Fruit fly (Drosophila melanogaster) whole organism, embryonic: Measurements from ENCODE around the gene osi.

ENCODE experiments used
- Antp ChIP-seq: fragments of 200-800 bp; sonication (Bioruptor generic); optimal IDR thresholded peaks from 3 replicates; lab custom pipeline; 2016; ENCODE audit warnings: missing biosample characterization, missing genetic modification characterization
- Awh ChIP-seq: fragments of 200-800 bp; sonication (Bioruptor generic); IDR thresholded peaks from 2 replicates; pipeline ENCODE4, ENCODE4 v1.3.6; 2022; ENCODE audit warnings: missing biosample characterization, missing genetic modification characterization
- B-H2 ChIP-seq: fragments of 200-800 bp; sonication (Bioruptor generic); optimal IDR thresholded peaks from 2 replicates; lab custom pipeline; 2018; ENCODE audit warnings: missing biosample characterization, mild to moderate bottlenecking, missing genetic modification characterization
- Blimp-1 ChIP-seq: fragments of 200-800 bp; sonication (Bioruptor generic); optimal IDR thresholded peaks from 3 replicates; lab custom pipeline; 2018; ENCODE audit warnings: missing biosample characterization, missing genetic modification characterization, mild to moderate bottlenecking, moderate library complexity, missing genetic modification reagents
- CG10543 ChIP-seq: fragments of 200-800 bp; sonication (Bioruptor generic); optimal IDR thresholded peaks from 3 replicates; lab custom pipeline; 2017; ENCODE audit warnings: missing biosample characterization, mild to moderate bottlenecking, missing genetic modification characterization, moderate library complexity
- CG10979 ChIP-seq: fragments of 200-800 bp; sonication (Bioruptor generic); optimal IDR thresholded peaks from 2 replicates; lab custom pipeline; 2018; ENCODE audit warnings: missing biosample characterization, mild to moderate bottlenecking, missing genetic modification characterization, moderate library complexity
- CG11093 ChIP-seq: fragments of 200-800 bp; sonication (Bioruptor generic); IDR thresholded peaks from 3 replicates; pipeline ENCODE4 v1.3.6; 2022; ENCODE audit warnings: missing biosample characterization, missing genetic modification characterization
- CG11398 ChIP-seq: fragments of 200-800 bp; sonication (Bioruptor generic); optimal IDR thresholded peaks from 2 replicates; lab custom pipeline; 2016; ENCODE audit warnings: missing biosample characterization, missing genetic modification characterization
- CG11695 ChIP-seq: fragments of 200-800 bp; sonication (Bioruptor generic); IDR thresholded peaks from 3 replicates; pipeline ENCODE4 v1.3.6; 2022; ENCODE audit warnings: missing biosample characterization, missing genetic modification characterization
- CG11723 ChIP-seq: fragments of 200-800 bp; sonication (Bioruptor generic); optimal IDR thresholded peaks from 2 replicates; lab custom pipeline; 2017; ENCODE audit warnings: missing biosample characterization, mild to moderate bottlenecking, missing genetic modification characterization
- CG12744 ChIP-seq: fragments of 200-800 bp; sonication (Bioruptor generic); optimal IDR thresholded peaks from 2 replicates; lab custom pipeline; 2016; ENCODE audit warnings: missing biosample characterization, missing genetic modification characterization
- CG14860 ChIP-seq: fragments of 200-800 bp; sonication (Bioruptor generic); IDR thresholded peaks from 3 replicates; pipeline ENCODE4 v1.3.6; 2022; ENCODE audit warnings: missing biosample characterization, missing genetic modification characterization; ENCODE audit not compliant: partially characterized antibody
- CG15011 ChIP-seq: fragments of 200-800 bp; sonication (Bioruptor generic); optimal IDR thresholded peaks from 3 replicates; lab custom pipeline; 2018; ENCODE audit warnings: missing biosample characterization, mild to moderate bottlenecking, missing genetic modification characterization
- CG1529 ChIP-seq: fragments of 200-800 bp; sonication (Bioruptor generic); optimal IDR thresholded peaks from 3 replicates; lab custom pipeline; 2018; ENCODE audit warnings: missing biosample characterization, missing genetic modification characterization
- CG1792 ChIP-seq: fragments of 200-800 bp; sonication (Bioruptor generic); optimal IDR thresholded peaks from 2 replicates; lab custom pipeline; 2016; ENCODE audit warnings: missing biosample characterization, missing genetic modification characterization
- CG30020 ChIP-seq: fragments of 200-800 bp; optimal IDR thresholded peaks from 2 replicates; lab custom pipeline; 2019; ENCODE audit warnings: missing biosample characterization, mild to moderate bottlenecking, missing genetic modification characterization, moderate library complexity
- CG31365 ChIP-seq: fragments of 200-800 bp; sonication (Bioruptor generic); optimal IDR thresholded peaks from 2 replicates; lab custom pipeline; 2018; ENCODE audit warnings: missing biosample characterization, mild to moderate bottlenecking, missing genetic modification characterization
- CG34422 ChIP-seq: fragments of 200-800 bp; sonication (Bioruptor generic); IDR thresholded peaks from 3 replicates; pipeline ENCODE4 v1.3.6; 2022; ENCODE audit warnings: missing biosample characterization, missing genetic modification characterization
- CG3726 ChIP-seq: fragments of 200-800 bp; sonication (Bioruptor generic); IDR thresholded peaks from 3 replicates; pipeline ENCODE4, ENCODE4 v1.3.6; 2022; ENCODE audit warnings: missing biosample characterization, missing genetic modification characterization
- CrebB ChIP-seq: fragments of 200-800 bp; sonication (Bioruptor generic); optimal IDR thresholded peaks from 3 replicates; lab custom pipeline; 2018; ENCODE audit warnings: missing biosample characterization, mild to moderate bottlenecking, missing genetic modification characterization
- Dek ChIP-seq: fragments of 200-800 bp; sonication (Bioruptor generic); optimal IDR thresholded peaks from 3 replicates; lab custom pipeline; 2019; ENCODE audit warnings: missing biosample characterization, mild to moderate bottlenecking, missing genetic modification characterization, moderate library complexity
- Dll ChIP-seq: fragments of 200-800 bp; sonication (Bioruptor generic); IDR thresholded peaks from 4 replicates; pipeline ENCODE4 v1.3.6; 2022; ENCODE audit warnings: missing biosample characterization, missing genetic modification characterization; ENCODE audit not compliant: partially characterized antibody
- E2f2 ChIP-seq: fragments of 200-800 bp; sonication (Bioruptor generic); IDR thresholded peaks from 2 replicates; pipeline ENCODE4 v1.3.6; 2022; ENCODE audit warnings: missing biosample characterization, missing genetic modification characterization
- Gsc ChIP-seq: fragments of 200-800 bp; sonication (Bioruptor generic); IDR thresholded peaks from 2 replicates; pipeline ENCODE4 v1.3.6; 2022; ENCODE audit warnings: missing biosample characterization, missing genetic modification characterization
- H15 ChIP-seq: fragments of 200-800 bp; sonication (Bioruptor generic); IDR thresholded peaks from 3 replicates; pipeline ENCODE4 v1.3.6; 2022; ENCODE audit warnings: missing biosample characterization, missing genetic modification characterization
- HLH3B ChIP-seq: fragments of 200-800 bp; sonication (Bioruptor generic); IDR thresholded peaks from 2 replicates; pipeline ENCODE4 v1.3.6; 2022; ENCODE audit warnings: missing biosample characterization, missing genetic modification characterization
- Nf-YA ChIP-seq: fragments of 200-800 bp; sonication (Bioruptor generic); IDR thresholded peaks from 2 replicates; pipeline ENCODE4 v1.3.6; 2022; ENCODE audit warnings: missing biosample characterization, missing genetic modification characterization
- Nf-YB ChIP-seq: fragments of 200-800 bp; sonication (Bioruptor generic); optimal IDR thresholded peaks from 3 replicates; lab custom pipeline; 2019; ENCODE audit warnings: missing biosample characterization, mild to moderate bottlenecking, missing genetic modification characterization, moderate library complexity
- NfI ChIP-seq: fragments of 200-800 bp; sonication (Bioruptor generic); optimal IDR thresholded peaks from 3 replicates; lab custom pipeline; 2018; ENCODE audit warnings: missing biosample characterization, mild to moderate bottlenecking, missing genetic modification characterization, moderate library complexity
- Opbp ChIP-seq: fragments of 200-800 bp; sonication (Bioruptor generic); IDR thresholded peaks from 3 replicates; pipeline ENCODE4 v1.3.6; 2022; ENCODE audit warnings: missing biosample characterization, missing genetic modification characterization; ENCODE audit not compliant: partially characterized antibody
- Poxn ChIP-seq: fragments of 200-800 bp; sonication (Bioruptor generic); IDR thresholded peaks from 2 replicates; pipeline ENCODE4 v1.3.6; 2022; ENCODE audit warnings: missing biosample characterization, missing genetic modification characterization
- Spps ChIP-seq: fragments of 200-800 bp; sonication (Bioruptor generic); optimal IDR thresholded peaks from 2 replicates; lab custom pipeline; 2018; ENCODE audit warnings: missing biosample characterization, mild to moderate bottlenecking, missing genetic modification characterization
- ab ChIP-seq: fragments of 200-800 bp; sonication (Bioruptor generic); optimal IDR thresholded peaks from 2 replicates; lab custom pipeline; 2016; ENCODE audit warnings: missing biosample characterization, missing genetic modification characterization
- da ChIP-seq: fragments of 200-800 bp; sonication (Bioruptor generic); optimal IDR thresholded peaks from 2 replicates; lab custom pipeline; 2016; ENCODE audit warnings: missing biosample characterization, missing genetic modification characterization
- dm ChIP-seq: fragments of 200-800 bp; sonication (Bioruptor generic); optimal IDR thresholded peaks from 3 replicates; lab custom pipeline; 2016; ENCODE audit warnings: missing biosample characterization, missing genetic modification characterization
- ewg ChIP-seq: fragments of 200-800 bp; sonication (Bioruptor generic); optimal IDR thresholded peaks from 3 replicates; lab custom pipeline; 2017; ENCODE audit warnings: mild to moderate bottlenecking, missing biosample characterization, missing genetic modification reagents, missing genetic modification characterization
- exex ChIP-seq: fragments of 200-800 bp; sonication (Bioruptor generic); optimal IDR thresholded peaks from 4 replicates; lab custom pipeline; 2018; ENCODE audit warnings: missing biosample characterization, mild to moderate bottlenecking, missing genetic modification characterization, moderate library complexity
- fru ChIP-seq: fragments of >200 bp; optimal IDR thresholded peaks from 2 replicates; lab custom pipeline; 2017
- gfzf ChIP-seq: fragments of 200-800 bp; sonication (Bioruptor generic); optimal IDR thresholded peaks from 2 replicates; lab custom pipeline; 2016; ENCODE audit warnings: missing biosample characterization, mild to moderate bottlenecking, missing genetic modification characterization, moderate library complexity
- grn ChIP-seq: fragments of 200-800 bp; sonication (Bioruptor generic); optimal IDR thresholded peaks from 3 replicates; lab custom pipeline; 2017; ENCODE audit warnings: missing biosample characterization, missing genetic modification characterization
- gt ChIP-seq: fragments of 200-800 bp; sonication (Bioruptor generic); IDR thresholded peaks from 2 replicates; pipeline ENCODE4 v1.3.6; 2022; ENCODE audit warnings: missing biosample characterization, missing genetic modification characterization
- h ChIP-seq: fragments of >200 bp; optimal IDR thresholded peaks from 2 replicates; lab custom pipeline; 2017
- ham ChIP-seq: fragments of 200-800 bp; sonication (Bioruptor generic); IDR thresholded peaks from 2 replicates; pipeline ENCODE4 v1.3.6; 2022; ENCODE audit warnings: missing biosample characterization, missing genetic modification characterization
- insv ChIP-seq, 2 experiments: fragments of 200-800 bp; sonication (Bioruptor generic); optimal IDR thresholded peaks; 3 replicates each; lab custom pipeline; 2016 to 2018; ENCODE audit warnings: missing biosample characterization in 2 of 2, missing genetic modification characterization in 2 of 2
- oc ChIP-seq: fragments of 200-800 bp; sonication (Bioruptor generic); optimal IDR thresholded peaks from 2 replicates; lab custom pipeline; 2018; ENCODE audit warnings: missing biosample characterization, mild to moderate bottlenecking, missing genetic modification characterization, moderate library complexity
- peb ChIP-seq: fragments of 200-800 bp; sonication (Bioruptor generic); IDR thresholded peaks from 2 replicates; pipeline ENCODE4 v1.3.6; 2022; ENCODE audit warnings: missing biosample characterization, missing genetic modification characterization
- pfk ChIP-seq: fragments of 200-800 bp; sonication (Bioruptor generic); optimal IDR thresholded peaks from 2 replicates; lab custom pipeline; 2018; ENCODE audit warnings: missing biosample characterization, mild to moderate bottlenecking, missing genetic modification characterization, moderate library complexity
- salm ChIP-seq: fragments of 200-800 bp; sonication (Bioruptor generic); optimal IDR thresholded peaks from 2 replicates; lab custom pipeline; 2018; ENCODE audit warnings: missing biosample characterization, mild to moderate bottlenecking, missing genetic modification characterization
- scrt ChIP-seq: fragments of 200-800 bp; sonication (Bioruptor generic); optimal IDR thresholded peaks from 2 replicates; lab custom pipeline; 2018; ENCODE audit warnings: missing biosample characterization, mild to moderate bottlenecking, missing genetic modification characterization, moderate library complexity
- shn ChIP-seq: fragments of 200-800 bp; sonication (Bioruptor generic); optimal IDR thresholded peaks from 3 replicates; lab custom pipeline; 2016; ENCODE audit warnings: missing biosample characterization, missing genetic modification characterization

Gene osi

DNA sequence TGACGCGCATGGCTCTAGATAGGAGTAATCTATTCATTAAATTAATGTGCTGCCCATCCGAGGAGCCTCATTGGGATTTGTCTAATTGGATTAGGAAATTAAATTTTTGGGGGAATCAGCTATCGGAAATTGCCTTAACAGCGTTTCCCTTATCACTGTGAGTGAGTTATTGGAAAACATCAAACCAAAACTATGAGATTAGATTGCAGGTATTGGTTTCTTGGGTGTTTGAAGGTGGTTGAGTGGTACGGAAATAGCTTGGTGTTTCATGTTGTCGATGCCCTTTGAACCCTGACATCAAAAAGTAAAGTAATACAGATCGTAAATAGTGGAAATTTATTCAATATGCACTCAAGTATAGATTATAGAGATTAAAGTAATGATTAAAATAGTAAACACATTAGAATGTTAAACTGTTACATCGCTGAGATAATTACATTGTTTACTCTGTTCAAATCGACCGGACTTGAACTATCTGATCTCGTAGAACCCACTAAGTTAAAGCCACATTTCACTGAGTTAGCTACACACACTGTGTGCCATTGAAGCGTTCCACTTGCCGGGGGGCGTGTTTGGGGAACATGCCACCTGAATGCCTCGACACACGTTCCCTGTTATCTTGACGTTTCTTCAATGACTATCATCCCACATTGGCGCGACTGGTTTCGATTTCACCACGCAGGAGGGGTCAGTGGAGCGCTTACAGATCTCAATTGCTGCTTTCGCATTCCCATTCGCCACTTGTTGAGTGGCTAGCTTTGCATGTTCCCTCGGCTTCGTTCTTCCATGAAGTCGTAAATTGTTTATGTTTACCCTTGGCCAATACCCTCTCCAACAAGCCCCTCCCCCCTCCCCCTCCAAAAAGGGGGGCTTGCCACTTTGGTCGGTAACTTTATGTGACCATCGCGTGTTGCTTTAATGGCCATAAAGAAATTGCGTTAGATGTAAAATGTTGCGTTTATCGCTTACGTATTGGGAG lies 4.6 kb downstream of the osi start (continued):
- TF ChIP-seq Dek (tag; lab: Kevin White, UChicago): no peak
- no peak for TF ChIP-seq shn (GFP tag; lab: Kevin White, UChicago)
- no peak for TF ChIP-seq CG15011 (GFP tag; lab: Kevin White, UChicago)
- TF ChIP-seq Opbp: no peak
- no peak for TF ChIP-seq Poxn (GFP tag; lab: Robert Waterston, UW)
- TF ChIP-seq CG12744 (GFP tag; lab: Kevin White, UChicago): no peak
- no peak for TF ChIP-seq insv (GFP tag; optimal IDR thresholded peaks at IDR 0.05; lab: Kevin White, UChicago)
- TF ChIP-seq Blimp-1 (GFP tag; lab: Kevin White, UChicago): no peak
- TF ChIP-seq Awh: no peak
- no peak for TF ChIP-seq fru (lab: Kevin White, UChicago)
- peak; percentile 23 for TF ChIP-seq CG10543 (GFP tag; lab: Kevin White, UChicago)
- TF ChIP-seq CG11093 (GFP tag; lab: Robert Waterston, UW): no peak
- no peak for TF ChIP-seq CG11695 (GFP tag; lab: Robert Waterston, UW)
- no peak for TF ChIP-seq Dll
- no peak for TF ChIP-seq CG10979 (tag; lab: Kevin White, UChicago)
- no peak for TF ChIP-seq NfI
- TF ChIP-seq B-H2 (GFP tag; lab: Kevin White, UChicago): no peak
- TF ChIP-seq CG11723 (GFP tag; lab: Kevin White, UChicago): no peak
- no peak for TF ChIP-seq CG14860 (GFP tag; lab: Robert Waterston, UW)
- peak; percentile 58 for TF ChIP-seq grn (GFP tag; lab: Kevin White, UChicago)
- TF ChIP-seq CG30020 (tag; lab: Kevin White, UChicago): no peak
- no peak for TF ChIP-seq HLH3B (GFP tag; lab: Robert Waterston, UW)
- peak; percentile 61 for TF ChIP-seq scrt (GFP tag; lab: Kevin White, UChicago)
- no peak for TF ChIP-seq CG1792 (GFP tag; lab: Kevin White, UChicago)
- no peak for TF ChIP-seq salm (tag; lab: Kevin White, UChicago)
- TF ChIP-seq E2f2 (GFP tag; lab: Robert Waterston, UW): no peak
- no peak for TF ChIP-seq CG11398 (GFP tag; lab: Kevin White, UChicago)
- no peak for TF ChIP-seq Spps
- no peak for TF ChIP-seq peb (GFP tag; lab: Robert Waterston, UW)
- no peak for TF ChIP-seq Gsc (GFP tag; lab: Robert Waterston, UW)
- TF ChIP-seq CG3726: no peak
- no peak for TF ChIP-seq Antp (GFP tag; lab: Kevin White, UChicago)
- TF ChIP-seq CG34422 (GFP tag; lab: Robert Waterston, UW): no peak
- no peak for TF ChIP-seq da (GFP tag; lab: Kevin White, UChicago)
- TF ChIP-seq Nf-YB: no peak
- TF ChIP-seq h: no peak
- TF ChIP-seq dm (GFP tag; lab: Kevin White, UChicago): no peak
- TF ChIP-seq H15 (GFP tag; lab: Robert Waterston, UW): no peak
- TF ChIP-seq gt (GFP tag; lab: Robert Waterston, UW): no peak
- TF ChIP-seq CG1529 (GFP tag; lab: Kevin White, UChicago): no peak
- TF ChIP-seq gfzf (GFP tag; lab: Kevin White, UChicago): no peak
- TF ChIP-seq Nf-YA: 0 out of 2 replicates have a peak, but pooled peaks have one; percentile 13
- no peak for TF ChIP-seq CrebB
- TF ChIP-seq ab: no peak
- no peak for TF ChIP-seq ewg (GFP tag; lab: Kevin White, UChicago)
- no peak for TF ChIP-seq CG31365 (tag; lab: Kevin White, UChicago)
- TF ChIP-seq ham: 0 out of 2 replicates have a peak, but pooled peaks have one; percentile 40
- TF ChIP-seq exex: peak; percentile 98
- no peak for TF ChIP-seq oc (tag; lab: Kevin White, UChicago)
- TF ChIP-seq pfk (GFP tag; lab: Kevin White, UChicago): no peak
